Worm (Caenorhabditis elegans): ENCODE data around the gene cdk-4.

The cdk-4 gene

DNA sequence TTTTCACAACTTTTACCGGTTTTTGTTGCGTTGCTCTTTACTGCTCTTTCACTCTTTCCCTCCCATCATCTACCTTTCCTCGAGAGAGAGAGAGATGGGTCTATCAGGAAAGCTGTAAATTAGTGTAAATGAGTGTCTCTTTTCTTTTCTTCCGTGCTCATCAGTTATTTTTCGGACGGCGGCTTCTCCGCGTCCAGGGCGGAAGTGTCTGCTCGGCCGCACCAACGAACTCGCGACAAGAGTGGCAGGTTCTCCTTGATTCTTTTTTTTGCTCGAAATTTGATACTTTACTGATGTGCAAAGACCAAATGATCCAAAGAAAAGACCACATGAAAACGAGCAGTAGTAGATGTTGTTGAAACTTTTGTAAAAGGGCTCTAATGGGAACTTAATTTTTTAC lies 40.0 kb upstream of the cdk-4 start:
- no peak for TF ChIP-seq nhr-76 (tag; optimal IDR thresholded peaks at IDR 0.05)
- no peak for TF ChIP-seq sem-2 (GFP tag; optimal IDR thresholded peaks at IDR 0.05)
- no peak for TF ChIP-seq elt-1 (tag; optimal IDR thresholded peaks at IDR 0.05; ENCODE audit: borderline replicate concordance, insufficient read depth)
- TF ChIP-seq sptf-1 (tag; optimal IDR thresholded peaks at IDR 0.05) = no peak
- no peak for TF ChIP-seq ham-2 (GFP tag; optimal IDR thresholded peaks at IDR 0.05)
- TF ChIP-seq lin-32 (GFP tag; optimal IDR thresholded peaks at IDR 0.05) = no peak
- no peak for TF ChIP-seq unc-39 (tag; optimal IDR thresholded peaks at IDR 0.05)
- no peak for TF ChIP-seq unc-120 (tag; optimal IDR thresholded peaks at IDR 0.05; ENCODE audit: poor library complexity, severe bottlenecking)
- no peak for TF ChIP-seq drap-1 (GFP tag; optimal IDR thresholded peaks at IDR 0.05)
- TF ChIP-seq bed-3 (GFP tag; optimal IDR thresholded peaks at IDR 0.05) = no peak
- no peak for TF ChIP-seq elt-3 (tag; optimal IDR thresholded peaks at IDR 0.05)
- no peak for TF ChIP-seq hlh-1 (tag; optimal IDR thresholded peaks at IDR 0.05)
- TF ChIP-seq nhr-237 (tag; optimal IDR thresholded peaks at IDR 0.05) = no peak
- TF ChIP-seq mab-5 (tag; optimal IDR thresholded peaks at IDR 0.05) = no peak
- no peak for TF ChIP-seq nhr-28 (tag; optimal IDR thresholded peaks at IDR 0.05)
- no peak for TF ChIP-seq mep-1 (tag; optimal IDR thresholded peaks at IDR 0.05)

DNA sequence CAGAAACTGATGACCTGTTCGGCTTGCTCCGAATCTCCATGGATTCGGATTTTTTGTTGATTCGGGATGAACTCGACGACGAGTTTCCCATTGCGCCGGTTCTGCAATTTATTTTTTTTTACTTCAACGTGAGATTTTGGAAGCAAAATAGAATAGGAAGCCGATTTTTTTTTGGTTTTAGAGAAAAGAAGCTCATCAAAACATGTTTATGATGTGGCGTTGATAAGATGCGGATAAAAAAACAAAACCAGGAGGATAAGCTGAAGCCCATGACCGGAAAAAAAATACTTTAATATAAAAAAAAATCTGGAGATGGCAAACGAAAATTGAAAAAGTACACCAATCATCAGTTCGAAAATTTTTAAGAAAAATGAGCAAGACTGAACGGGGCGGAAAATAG lies 37.4 kb upstream of the cdk-4 start, which contains the start of gene glb-20:
glb-20 (minus strand) TSS at position 101 of the 400 bp plus-strand sequence.
- TF ChIP-seq unc-39 (tag; optimal IDR thresholded peaks at IDR 0.05) (no peak), nhr-12 (tag; optimal IDR thresholded peaks at IDR 0.05) (no peak), blmp-1 (tag; optimal IDR thresholded peaks at IDR 0.05) (no peak), flh-1 (GFP tag; optimal IDR thresholded peaks at IDR 0.05) (no peak), nhr-237 (tag; optimal IDR thresholded peaks at IDR 0.05) (no peak), lsy-2 (tag; optimal IDR thresholded peaks at IDR 0.05) (no peak), tbx-8 (GFP tag; optimal IDR thresholded peaks at IDR 0.05) (no peak), bed-3 (GFP tag; optimal IDR thresholded peaks at IDR 0.05) (no peak), ceh-83 (GFP tag; optimal IDR thresholded peaks at IDR 0.05) (no peak)

DNA sequence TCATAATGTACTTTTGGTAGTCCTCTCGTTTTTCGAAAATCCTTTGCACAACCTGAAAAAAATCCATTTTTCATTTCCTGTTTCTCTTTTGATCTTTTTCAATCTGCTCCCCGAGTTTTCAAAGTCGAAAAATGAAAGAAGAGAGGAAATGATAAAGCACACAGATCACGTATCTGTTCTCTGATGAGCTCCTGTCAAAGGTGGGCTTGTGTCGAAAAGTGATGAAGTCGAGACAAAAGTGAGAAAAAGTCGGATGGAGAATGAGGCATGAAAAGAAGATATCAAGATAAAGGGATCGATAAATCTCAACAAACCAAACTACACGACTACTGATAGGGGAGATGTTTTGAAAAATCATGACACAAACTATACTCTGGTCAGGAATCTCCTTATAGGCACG lies 36.4 kb upstream of the cdk-4 start:
- TF ChIP-seq hlh-1 (tag; optimal IDR thresholded peaks at IDR 0.05) (no peak), mab-5 (tag; optimal IDR thresholded peaks at IDR 0.05) (no peak), sem-2 (GFP tag; optimal IDR thresholded peaks at IDR 0.05) (no peak), unc-120 (tag; optimal IDR thresholded peaks at IDR 0.05; ENCODE audit: poor library complexity, severe bottlenecking) (peak; percentile 41), sptf-1 (tag; optimal IDR thresholded peaks at IDR 0.05) (no peak), ceh-83 (GFP tag; optimal IDR thresholded peaks at IDR 0.05) (no peak), ham-2 (GFP tag; optimal IDR thresholded peaks at IDR 0.05) (no peak), drap-1 (GFP tag; optimal IDR thresholded peaks at IDR 0.05) (no peak), zip-8 (tag; optimal IDR thresholded peaks at IDR 0.05) (no peak), nhr-2 (tag; optimal IDR thresholded peaks at IDR 0.05) (no peak), lin-13 (tag; optimal IDR thresholded peaks at IDR 0.05) (no peak), unc-39 (tag; optimal IDR thresholded peaks at IDR 0.05) (no peak), ceh-39 (tag; optimal IDR thresholded peaks at IDR 0.05) (no peak), nhr-237 (tag; optimal IDR thresholded peaks at IDR 0.05) (no peak), unc-62 (GFP tag; optimal IDR thresholded peaks at IDR 0.05) (peak; percentile 67), ztf-11 (tag; optimal IDR thresholded peaks at IDR 0.05) (no peak), mep-1 (tag; optimal IDR thresholded peaks at IDR 0.05) (no peak)

DNA sequence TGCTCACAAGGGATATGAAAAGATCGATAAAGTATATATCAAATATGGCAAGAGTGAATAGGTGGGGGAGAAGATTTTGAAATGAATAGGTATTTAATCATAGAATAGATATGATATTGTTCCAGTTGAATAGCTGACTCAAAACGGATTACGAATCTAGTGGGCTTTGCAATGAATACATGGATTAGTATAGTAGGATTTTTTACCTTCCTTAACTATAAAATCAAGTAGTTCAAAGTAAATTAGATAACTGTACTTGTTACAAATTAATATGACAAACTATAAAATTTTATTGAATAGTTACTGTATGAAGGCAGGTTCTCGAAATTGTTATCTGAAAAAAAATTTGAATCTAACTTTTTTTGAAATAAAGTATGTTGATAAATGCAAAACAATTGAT lies 32.2 kb upstream of the cdk-4 start, which contains the start of gene odr-1:
odr-1 (minus strand) TSS at position 101 of the 400 bp plus-strand sequence.
- TF ChIP-seq elt-1 (tag; optimal IDR thresholded peaks at IDR 0.05; ENCODE audit: borderline replicate concordance, insufficient read depth) = no peak
- TF ChIP-seq lsy-2 (tag; optimal IDR thresholded peaks at IDR 0.05) = no peak
- TF ChIP-seq M03D4.4 (tag; optimal IDR thresholded peaks at IDR 0.05) = no peak
- no peak for TF ChIP-seq flh-1 (GFP tag; optimal IDR thresholded peaks at IDR 0.05)
- no peak for TF ChIP-seq ceh-83 (GFP tag; optimal IDR thresholded peaks at IDR 0.05)
- TF ChIP-seq zip-8 (tag; optimal IDR thresholded peaks at IDR 0.05) = no peak
- TF ChIP-seq ztf-11 (tag; optimal IDR thresholded peaks at IDR 0.05) = no peak
- TF ChIP-seq lin-32 (GFP tag; optimal IDR thresholded peaks at IDR 0.05) = no peak
- TF ChIP-seq nhr-76 (tag; optimal IDR thresholded peaks at IDR 0.05) = no peak
- TF ChIP-seq sem-2 (GFP tag; optimal IDR thresholded peaks at IDR 0.05) = no peak
- no peak for TF ChIP-seq unc-120 (tag; optimal IDR thresholded peaks at IDR 0.05; ENCODE audit: poor library complexity, severe bottlenecking)
- TF ChIP-seq unc-39 (tag; optimal IDR thresholded peaks at IDR 0.05) = no peak
- TF ChIP-seq cnd-1 (tag; optimal IDR thresholded peaks at IDR 0.05) = no peak
- no peak for TF ChIP-seq nhr-237 (tag; optimal IDR thresholded peaks at IDR 0.05)
- TF ChIP-seq hlh-1 (tag; optimal IDR thresholded peaks at IDR 0.05) = no peak
- TF ChIP-seq snpc-4 (tag; optimal IDR thresholded peaks at IDR 0.05) = no peak
- no peak for TF ChIP-seq elt-3 (tag; optimal IDR thresholded peaks at IDR 0.05)
- no peak for TF ChIP-seq pha-4 (tag; optimal IDR thresholded peaks at IDR 0.05)
